Worm (Caenorhabditis elegans) whole organism, young adult: Measurements from ENCODE around the gene T27E9.6.

ENCODE experiments used
- F55B11.4 ChIP-seq: sonication (generic microtip); optimal IDR thresholded peaks from 2 replicates; lab custom pipeline; 2016; ENCODE audit warnings: missing compliant biosample characterization, missing genetic modification characterization, borderline replicate concordance; ENCODE audit not compliant: insufficient read depth
- K12H6.12 ChIP-seq: fragments of 200-800 bp; sonication (Bioruptor generic); optimal IDR thresholded peaks from 2 replicates; lab custom pipeline; 2018; ENCODE audit warnings: mild to moderate bottlenecking, missing genetic modification characterization, missing compliant biosample characterization
- Y53F4B.3 ChIP-seq: fragments of 200-800 bp; sonication (Bioruptor generic); IDR thresholded peaks from 2 replicates; pipeline ENCODE4 v1.3.6; 2022; ENCODE audit warnings: missing genetic modification reagents, missing genetic modification characterization, missing compliant biosample characterization
- Y53G8AR.9 ChIP-seq: fragments of 200-800 bp; sonication (Bioruptor generic); conservative IDR thresholded peaks from 2 replicates; pipeline ENCODE4 v1.3.6; 2022; ENCODE audit warnings: missing genetic modification reagents, missing genetic modification characterization, missing compliant biosample characterization
- akir-1 ChIP-seq: fragments of 200-800 bp; sonication (Bioruptor generic); optimal IDR thresholded peaks from 2 replicates; lab custom pipeline; 2018; ENCODE audit warnings: mild to moderate bottlenecking, missing genetic modification characterization, moderate library complexity, missing compliant biosample characterization
- atf-7 ChIP-seq: sonication (generic microtip); optimal IDR thresholded peaks from 2 replicates; lab custom pipeline; 2017; ENCODE audit warnings: mild to moderate bottlenecking, missing genetic modification characterization, missing compliant biosample characterization
- cebp-1 ChIP-seq, 2 experiments: fragments of 200-800 bp in 1 of 2; sonication (Bioruptor generic) in 1 of 2; sonication (generic microtip) in 1 of 2; IDR thresholded peaks in 1 of 2; optimal IDR thresholded peaks in 1 of 2; 2 replicates each; pipeline versions ENCODE4 v1.3.6 to Lab custom; 2017 to 2022; ENCODE audit warnings: missing compliant biosample characterization in 2 of 2, missing genetic modification characterization in 2 of 2, mild to moderate bottlenecking in 1 of 2, missing genetic modification reagents in 1 of 2, moderate library complexity in 1 of 2
- cebp-2 ChIP-seq: fragments of 200-800 bp; sonication (Bioruptor generic); IDR thresholded peaks from 2 replicates; pipeline ENCODE4 v1.3.6; 2022; ENCODE audit warnings: missing genetic modification characterization, missing compliant biosample characterization
- ceh-79 ChIP-seq: sonication (generic microtip); optimal IDR thresholded peaks from 2 replicates; lab custom pipeline; 2017; ENCODE audit warnings: mild to moderate bottlenecking, missing genetic modification characterization, missing compliant biosample characterization
- die-1 ChIP-seq: sonication (generic microtip); optimal IDR thresholded peaks from 2 replicates; lab custom pipeline; 2016; ENCODE audit warnings: missing genotype, mild to moderate bottlenecking, missing genetic modification characterization, missing compliant biosample characterization
- dpff-1 ChIP-seq: sonication (generic microtip); optimal IDR thresholded peaks from 2 replicates; lab custom pipeline; 2017; ENCODE audit warnings: mild to moderate bottlenecking, missing genetic modification characterization, missing compliant biosample characterization
- dpl-1 ChIP-seq: fragments of 150-350 bp; optimal IDR thresholded peaks from 2 replicates; lab custom pipeline; 2014; ENCODE audit warnings: missing biosample characterization, missing genetic modification reagents, missing genetic modification characterization
- ets-4 ChIP-seq: fragments of 200-800 bp; sonication (Bioruptor generic); optimal IDR thresholded peaks from 2 replicates; lab custom pipeline; 2018; ENCODE audit warnings: mild to moderate bottlenecking, missing genetic modification characterization, missing compliant biosample characterization
- him-1 ChIP-seq: sonication (generic microtip); optimal IDR thresholded peaks from 2 replicates; lab custom pipeline; 2016; ENCODE audit warnings: missing genotype, missing genetic modification reagents, missing genetic modification characterization, missing compliant biosample characterization
- let-526 ChIP-seq: fragments of 200-800 bp; sonication (Bioruptor generic); IDR thresholded peaks from 2 replicates; pipeline ENCODE4 v1.3.6; 2022; ENCODE audit warnings: missing genetic modification reagents, missing genetic modification characterization, missing compliant biosample characterization
- let-607 ChIP-seq, 2 experiments: fragments of 200-800 bp in 1 of 2; sonication (Bioruptor generic) in 1 of 2; sonication (generic microtip) in 1 of 2; optimal IDR thresholded peaks; 2 replicates each; lab custom pipeline; 2016 to 2018; ENCODE audit warnings: mild to moderate bottlenecking in 2 of 2, missing compliant biosample characterization in 2 of 2, missing genetic modification characterization in 2 of 2, moderate library complexity in 2 of 2, missing genotype in 1 of 2
- lin-26 ChIP-seq: fragments of 200-800 bp; sonication (Bioruptor generic); IDR thresholded peaks from 2 replicates; pipeline ENCODE4 v1.3.6; 2022; ENCODE audit warnings: missing genetic modification reagents, missing genetic modification characterization, missing compliant biosample characterization
- lin-54 ChIP-seq: fragments of 200-800 bp; sonication (Bioruptor generic); optimal IDR thresholded peaks from 2 replicates; lab custom pipeline; 2018; ENCODE audit warnings: mild to moderate bottlenecking, missing genetic modification characterization, missing compliant biosample characterization
- lir-1 ChIP-seq: fragments of 200-800 bp; sonication (Bioruptor generic); conservative IDR thresholded peaks from 2 replicates; pipeline ENCODE4 v1.3.6; 2022; ENCODE audit warnings: missing genetic modification reagents, missing genetic modification characterization, missing compliant biosample characterization
- lsy-27 ChIP-seq: sonication (generic microtip); optimal IDR thresholded peaks from 2 replicates; lab custom pipeline; 2017; ENCODE audit warnings: missing genetic modification characterization, mild to moderate bottlenecking, missing compliant biosample characterization, antibody characterized with exemption, missing genotype, borderline replicate concordance; ENCODE audit not compliant: insufficient read depth
- madf-10 ChIP-seq: sonication (generic microtip); optimal IDR thresholded peaks from 2 replicates; lab custom pipeline; 2016; ENCODE audit warnings: mild to moderate bottlenecking, missing genetic modification characterization, missing compliant biosample characterization
- madf-3 ChIP-seq: fragments of 200-800 bp; sonication (Bioruptor generic); IDR thresholded peaks from 2 replicates; pipeline ENCODE4 v1.3.6; 2022; ENCODE audit warnings: missing genetic modification reagents, missing genetic modification characterization, missing compliant biosample characterization
- nfyb-1 ChIP-seq: fragments of 200-800 bp; sonication (Bioruptor generic); IDR thresholded peaks from 2 replicates; pipeline ENCODE4 v1.3.6; 2022; ENCODE audit warnings: missing genetic modification reagents, missing genetic modification characterization, missing compliant biosample characterization
- nhr-27 ChIP-seq: fragments of 200-800 bp; sonication (Bioruptor generic); optimal IDR thresholded peaks from 2 replicates; lab custom pipeline; 2018; ENCODE audit warnings: mild to moderate bottlenecking, missing genetic modification characterization, moderate library complexity, missing compliant biosample characterization
- nhr-80 ChIP-seq: sonication (generic microtip); optimal IDR thresholded peaks from 2 replicates; lab custom pipeline; 2016; ENCODE audit warnings: missing genetic modification characterization, missing compliant biosample characterization
- nhr-90 ChIP-seq: sonication (generic microtip); optimal IDR thresholded peaks from 2 replicates; lab custom pipeline; 2016; ENCODE audit warnings: missing genotype, mild to moderate bottlenecking, missing genetic modification characterization, missing compliant biosample characterization
- tlf-1 ChIP-seq: fragments of 200-800 bp; sonication (Bioruptor generic); optimal IDR thresholded peaks from 2 replicates; lab custom pipeline; 2018; ENCODE audit warnings: mild to moderate bottlenecking, missing genetic modification characterization, missing compliant biosample characterization
- xnd-1 ChIP-seq: sonication (generic microtip); optimal IDR thresholded peaks from 2 replicates; lab custom pipeline; 2016; ENCODE audit warnings: missing genotype, missing genetic modification reagents, missing genetic modification characterization, missing compliant biosample characterization
- ztf-28 ChIP-seq: fragments of 200-800 bp; sonication (Bioruptor generic); IDR thresholded peaks from 2 replicates; pipeline ENCODE4 v1.3.6; 2022; ENCODE audit warnings: missing genetic modification reagents, missing genetic modification characterization, missing compliant biosample characterization
- ztf-3 ChIP-seq: fragments of 200-800 bp; sonication (Bioruptor generic); optimal IDR thresholded peaks from 2 replicates; lab custom pipeline; 2018; ENCODE audit warnings: mild to moderate bottlenecking, missing genetic modification characterization, missing compliant biosample characterization

Gene T27E9.6

ce11 chrIII:13461535-13461934 is 15.0 kb downstream of the T27E9.6 start:
- no peak for TF ChIP-seq nhr-90 (tag; lab: Kevin White, UChicago)
- no peak for TF ChIP-seq die-1
- no peak for TF ChIP-seq tlf-1 (GFP tag; lab: Kevin White, UChicago)
- no peak for TF ChIP-seq xnd-1
- 0 out of 2 replicates have a peak, but pooled peaks have one; percentile 19 for TF ChIP-seq madf-3

- TF ChIP-seq Y53F4B.3 (GFP tag; lab: Robert Waterston, UW), result no peak
These were observed 17.5 kb downstream of the T27E9.6 start, which contains the start of gene tag-164 for ce11 chrIII:13458978-13459596. Gene tag-164, plus strand, starts transcription at chrIII:13459546.

- no peak for TF ChIP-seq ztf-3
- no peak for TF ChIP-seq dpff-1 (tag; lab: Kevin White, UChicago)
- TF ChIP-seq lir-1 (GFP tag; lab: Robert Waterston, UW), result no peak
- no peak for TF ChIP-seq nhr-27 (tag; lab: Kevin White, UChicago)
- TF ChIP-seq Y53G8AR.9, result 0 out of 2 replicates have a peak, but pooled peaks have one; percentile 26
- TF ChIP-seq ets-4 (GFP tag; lab: Kevin White, UChicago), result no peak
- no peak for TF ChIP-seq madf-3
- no peak for TF ChIP-seq lin-26 (GFP tag; lab: Robert Waterston, UW)
- no peak for TF ChIP-seq let-526
- no peak for TF ChIP-seq nhr-80 (tag; lab: Kevin White, UChicago)
- TF ChIP-seq lin-54 (GFP tag; lab: Kevin White, UChicago), result peak; percentile 25
- TF ChIP-seq let-607 (tag; optimal IDR thresholded peaks at IDR 0.05; lab: Kevin White, UChicago), result no peak
- no peak for TF ChIP-seq akir-1 (GFP tag; lab: Kevin White, UChicago)
- TF ChIP-seq K12H6.12 (tag; lab: Kevin White, UChicago), result no peak
These were observed 19.3 kb downstream of the T27E9.6 start for ce11 chrIII:13457305-13457704.

ce11 chrIII:13455816-13456215 is 20.8 kb downstream of the T27E9.6 start:
- no peak for TF ChIP-seq ceh-79 (tag; lab: Kevin White, UChicago)
- no peak for TF ChIP-seq F55B11.4 (tag; lab: Kevin White, UChicago)
- TF ChIP-seq nfyb-1 (GFP tag; lab: Robert Waterston, UW), result no peak
- no peak for TF ChIP-seq lsy-27 (tag; lab: Kevin White, UChicago)
- no peak for TF ChIP-seq cebp-2 (GFP tag; lab: Robert Waterston, UW)
- TF ChIP-seq atf-7, result peak; percentile 13
- TF ChIP-seq dpl-1 (GFP tag; lab: Kevin White, UChicago), result no peak
- TF ChIP-seq cebp-1 (GFP tag; IDR thresholded peaks at IDR 0.05; lab: Robert Waterston, UW), result 0 out of 2 replicates have a peak, but pooled peaks have one; percentile 11
- peak; percentile 89 for TF ChIP-seq cebp-1 (tag; optimal IDR thresholded peaks at IDR 0.05; lab: Kevin White, UChicago)
- TF ChIP-seq madf-10 (tag; lab: Kevin White, UChicago), result no peak
- TF ChIP-seq ztf-28 (GFP tag; lab: Robert Waterston, UW), result no peak
- TF ChIP-seq, all 124 proteins: peak for 2

ce11 chrIII:13455207-13455606 is 21.4 kb downstream of the T27E9.6 start, which contains the start of gene cua-1:
Gene cua-1, minus strand, starts transcription at chrIII:13455307.
- no peak for TF ChIP-seq Y53G8AR.9
- no peak for TF ChIP-seq him-1 (tag; lab: Kevin White, UChicago)
